Fruit fly (Drosophila melanogaster) whole organism, embryonic: ENCODE measurements around the gene CG13138.

Source experiments
- CG10209 ChIP-seq: fragments of 200-800 bp; sonication (Bioruptor generic); optimal IDR thresholded peaks from 3 replicates; lab custom pipeline; 2017; ENCODE audit warnings: missing biosample characterization, mild to moderate bottlenecking, missing genetic modification characterization, missing genetic modification reagents
- CG10654 ChIP-seq: fragments of 200-800 bp; sonication (Bioruptor generic); optimal IDR thresholded peaks from 2 replicates; lab custom pipeline; 2016; ENCODE audit warnings: missing biosample characterization, missing genetic modification characterization
- CG11085 ChIP-seq: fragments of 200-800 bp; sonication (Bioruptor generic); IDR thresholded peaks from 2 replicates; pipeline ENCODE4 v1.3.6; 2022; ENCODE audit warnings: missing biosample characterization, missing genetic modification characterization
- CG11696 ChIP-seq: fragments of 200-800 bp; sonication (Bioruptor generic); IDR thresholded peaks from 2 replicates; pipeline ENCODE4 v1.3.6; 2022; ENCODE audit warnings: missing biosample characterization, missing genetic modification characterization
- CG12942 ChIP-seq: fragments of 200-800 bp; sonication (Bioruptor generic); optimal IDR thresholded peaks from 3 replicates; lab custom pipeline; 2016; ENCODE audit warnings: missing biosample characterization, missing genetic modification characterization
- CG13296 ChIP-seq: fragments of 200-800 bp; sonication (Bioruptor generic); optimal IDR thresholded peaks from 3 replicates; lab custom pipeline; 2018; ENCODE audit warnings: missing biosample characterization, mild to moderate bottlenecking, missing genetic modification characterization
- CG15269 ChIP-seq: fragments of 200-800 bp; sonication (Bioruptor generic); optimal IDR thresholded peaks from 2 replicates; lab custom pipeline; 2018; ENCODE audit warnings: missing biosample characterization, mild to moderate bottlenecking, missing genetic modification characterization, moderate library complexity
- CG1529 ChIP-seq: fragments of 200-800 bp; sonication (Bioruptor generic); optimal IDR thresholded peaks from 3 replicates; lab custom pipeline; 2018; ENCODE audit warnings: missing biosample characterization, missing genetic modification characterization
- CG17186 ChIP-seq: fragments of 200-800 bp; sonication (Bioruptor generic); optimal IDR thresholded peaks from 3 replicates; lab custom pipeline; 2017; ENCODE audit warnings: missing biosample characterization, missing genetic modification reagents, missing genetic modification characterization
- CG18011 ChIP-seq: fragments of 200-800 bp; sonication (Bioruptor generic); optimal IDR thresholded peaks from 2 replicates; lab custom pipeline; 2017; ENCODE audit warnings: missing biosample characterization, missing genetic modification characterization, mild to moderate bottlenecking, moderate library complexity, missing genotype
- CG1832 ChIP-seq: fragments of 200-800 bp; sonication (Bioruptor generic); optimal IDR thresholded peaks from 2 replicates; lab custom pipeline; 2017; ENCODE audit warnings: missing biosample characterization, mild to moderate bottlenecking, missing genetic modification characterization, inconsistent platforms
- CG18619 ChIP-seq: fragments of 200-800 bp; sonication (Bioruptor generic); optimal IDR thresholded peaks from 3 replicates; lab custom pipeline; 2017; ENCODE audit warnings: missing biosample characterization, mild to moderate bottlenecking, missing genetic modification characterization
- CG2678 ChIP-seq: fragments of 200-800 bp; sonication (Bioruptor generic); optimal IDR thresholded peaks from 3 replicates; lab custom pipeline; 2019; ENCODE audit warnings: missing biosample characterization, mild to moderate bottlenecking, missing genetic modification characterization, moderate library complexity
- CG34224 ChIP-seq: fragments of 200-800 bp; sonication (Bioruptor generic); IDR thresholded peaks from 3 replicates; pipeline ENCODE4 v1.3.6; 2022; ENCODE audit warnings: missing biosample characterization, missing genetic modification characterization; ENCODE audit not compliant: partially characterized antibody
- CG34376 ChIP-seq: fragments of 200-800 bp; sonication (Bioruptor generic); optimal IDR thresholded peaks from 2 replicates; lab custom pipeline; 2018; ENCODE audit warnings: missing biosample characterization, mild to moderate bottlenecking, missing genetic modification characterization
- CG3838 ChIP-seq: fragments of 200-800 bp; sonication (Bioruptor generic); optimal IDR thresholded peaks from 3 replicates; lab custom pipeline; 2016; ENCODE audit warnings: missing biosample characterization, missing genetic modification characterization
- CG42726 ChIP-seq: fragments of 200-800 bp; sonication (Bioruptor generic); IDR thresholded peaks from 2 replicates; pipeline ENCODE4 v1.3.6; 2022; ENCODE audit warnings: missing biosample characterization, missing genetic modification characterization; ENCODE audit not compliant: partially characterized antibody
- CG4820 ChIP-seq: fragments of 200-800 bp; sonication (Bioruptor generic); optimal IDR thresholded peaks from 3 replicates; lab custom pipeline; 2016; ENCODE audit warnings: missing biosample characterization, missing genetic modification characterization
- CG6175 ChIP-seq: fragments of 200-800 bp; sonication (Bioruptor generic); IDR thresholded peaks from 3 replicates; pipeline ENCODE4 v1.3.6; 2022; ENCODE audit warnings: missing biosample characterization, missing genetic modification characterization
- CG6854 ChIP-seq: fragments of 200-800 bp; sonication (Bioruptor generic); optimal IDR thresholded peaks from 3 replicates; lab custom pipeline; 2017; ENCODE audit warnings: missing biosample characterization, mild to moderate bottlenecking, missing genetic modification characterization
- CG7372 ChIP-seq: fragments of 200-800 bp; sonication (Bioruptor generic); IDR thresholded peaks from 2 replicates; pipeline ENCODE4 v1.3.6; 2022; ENCODE audit warnings: missing biosample characterization, missing genetic modification characterization
- CG9215 ChIP-seq: fragments of 200-800 bp; sonication (Bioruptor generic); IDR thresholded peaks from 2 replicates; pipeline ENCODE4 v1.3.6; 2022; ENCODE audit warnings: missing biosample characterization, missing genetic modification characterization
- D ChIP-seq, 2 experiments: fragments of 200-800 bp in 1 of 2; fragments of >200 bp in 1 of 2; sonication (Bioruptor generic) in 1 of 2; optimal IDR thresholded peaks; 2 replicates in 1 of 2; 3 replicates in 1 of 2; lab custom pipeline; 2017; ENCODE audit warnings: mild to moderate bottlenecking in 1 of 2, missing biosample characterization in 1 of 2, missing genetic modification characterization in 1 of 2, missing genetic modification reagents in 1 of 2
- Dip3 ChIP-seq: fragments of 200-800 bp; sonication (Bioruptor generic); optimal IDR thresholded peaks from 3 replicates; lab custom pipeline; 2016; ENCODE audit warnings: missing biosample characterization, missing genetic modification characterization
- Ets97D ChIP-seq: fragments of 200-800 bp; sonication (Bioruptor generic); optimal IDR thresholded peaks from 3 replicates; lab custom pipeline; 2016; ENCODE audit warnings: missing biosample characterization, missing genetic modification characterization
- Fer3 ChIP-seq: fragments of 200-800 bp; sonication (Bioruptor generic); optimal IDR thresholded peaks from 2 replicates; lab custom pipeline; 2018; ENCODE audit warnings: missing biosample characterization, mild to moderate bottlenecking, missing genetic modification characterization, moderate library complexity
- Gsc ChIP-seq: fragments of 200-800 bp; sonication (Bioruptor generic); IDR thresholded peaks from 2 replicates; pipeline ENCODE4 v1.3.6; 2022; ENCODE audit warnings: missing biosample characterization, missing genetic modification characterization
- Hr51 ChIP-seq, 2 experiments: fragments of 200-800 bp; sonication (Bioruptor generic); optimal IDR thresholded peaks; 2 replicates in 1 of 2; 3 replicates in 1 of 2; lab custom pipeline; 2016 to 2018; ENCODE audit warnings: missing biosample characterization in 2 of 2, missing genetic modification characterization in 2 of 2, mild to moderate bottlenecking in 1 of 2, moderate library complexity in 1 of 2
- Oaz ChIP-seq: fragments of 200-800 bp; sonication (Bioruptor generic); IDR thresholded peaks from 2 replicates; pipeline ENCODE4 v1.3.6; 2022; ENCODE audit warnings: missing biosample characterization, missing genetic modification characterization
- Pdp1 ChIP-seq, 2 experiments: fragments of 200-800 bp; sonication (Bioruptor generic); optimal IDR thresholded peaks; 3 replicates each; lab custom pipeline; 2016; ENCODE audit warnings: missing biosample characterization in 2 of 2, missing genetic modification characterization in 2 of 2, mild to moderate bottlenecking in 1 of 2, moderate library complexity in 1 of 2
- Xbp1 ChIP-seq: fragments of 200-800 bp; sonication (Bioruptor generic); optimal IDR thresholded peaks from 3 replicates; lab custom pipeline; 2016; ENCODE audit warnings: missing biosample characterization, mild to moderate bottlenecking, missing genetic modification characterization
- YL-1 ChIP-seq: fragments of 200-800 bp; sonication (Bioruptor generic); optimal IDR thresholded peaks from 3 replicates; lab custom pipeline; 2017; ENCODE audit warnings: missing biosample characterization, mild to moderate bottlenecking, missing genetic modification characterization
- chm ChIP-seq: fragments of 200-800 bp; sonication (Bioruptor generic); IDR thresholded peaks from 2 replicates; pipeline ENCODE4 v1.3.6; 2022; ENCODE audit warnings: missing biosample characterization, missing genetic modification characterization
- crol ChIP-seq: fragments of 200-800 bp; sonication (Bioruptor generic); IDR thresholded peaks from 2 replicates; pipeline ENCODE4 v1.3.6; 2022; ENCODE audit warnings: missing biosample characterization, missing genetic modification characterization
- dan ChIP-seq: fragments of 200-800 bp; sonication (Bioruptor generic); IDR thresholded peaks from 2 replicates; pipeline ENCODE4 v1.3.6; 2022; ENCODE audit warnings: missing biosample characterization, missing genetic modification characterization
- dmrt99B ChIP-seq: fragments of 200-800 bp; sonication (Bioruptor generic); optimal IDR thresholded peaks from 2 replicates; lab custom pipeline; 2018; ENCODE audit warnings: missing biosample characterization, mild to moderate bottlenecking, missing genetic modification characterization, moderate library complexity
- gro ChIP-seq: fragments of 200-800 bp; sonication (Bioruptor generic); optimal IDR thresholded peaks from 2 replicates; lab custom pipeline; 2016; ENCODE audit warnings: missing biosample characterization, missing genetic modification characterization
- gsb-n ChIP-seq: fragments of 200-800 bp; sonication (Bioruptor generic); optimal IDR thresholded peaks from 3 replicates; lab custom pipeline; 2018; ENCODE audit warnings: missing biosample characterization, mild to moderate bottlenecking, missing genetic modification characterization
- ind ChIP-seq: fragments of 200-800 bp; sonication (Bioruptor generic); optimal IDR thresholded peaks from 3 replicates; lab custom pipeline; 2016; ENCODE audit warnings: missing biosample characterization, missing genetic modification characterization
- lab ChIP-seq: fragments of 200-800 bp; sonication (Bioruptor generic); optimal IDR thresholded peaks from 3 replicates; lab custom pipeline; 2017; ENCODE audit warnings: missing biosample characterization, missing genetic modification characterization, mild to moderate bottlenecking, moderate library complexity, missing genetic modification reagents
- lbe ChIP-seq: fragments of 200-800 bp; sonication (Bioruptor generic); optimal IDR thresholded peaks from 2 replicates; lab custom pipeline; 2016; ENCODE audit warnings: missing biosample characterization, mild to moderate bottlenecking, missing genetic modification characterization
- maf-S ChIP-seq: fragments of 200-800 bp; sonication (Bioruptor generic); optimal IDR thresholded peaks from 2 replicates; lab custom pipeline; 2016; ENCODE audit warnings: missing biosample characterization, missing genetic modification characterization
- nmo ChIP-seq: fragments of 200-800 bp; sonication (Bioruptor generic); optimal IDR thresholded peaks from 2 replicates; lab custom pipeline; 2018; ENCODE audit warnings: missing biosample characterization, mild to moderate bottlenecking, missing genetic modification characterization, moderate library complexity
- phol ChIP-seq: fragments of 200-800 bp; sonication (Bioruptor generic); optimal IDR thresholded peaks from 3 replicates; lab custom pipeline; 2018; ENCODE audit warnings: missing biosample characterization, mild to moderate bottlenecking, missing genetic modification characterization, moderate library complexity
- prd ChIP-seq, 3 experiments: fragments of >200 bp in 2 of 3; fragments of 200-800 bp in 1 of 3; sonication (Bioruptor generic) in 1 of 3; optimal IDR thresholded peaks in 2 of 3; IDR thresholded peaks in 1 of 3; 2 replicates in 2 of 3; 3 replicates in 1 of 3; pipeline versions ENCODE4 v1.3.6 to Lab custom; 2017 to 2022; ENCODE audit warnings: missing biosample characterization in 1 of 3, missing genetic modification characterization in 1 of 3
- row ChIP-seq: fragments of 200-800 bp; sonication (Bioruptor generic); IDR thresholded peaks from 3 replicates; pipeline ENCODE4 v1.3.6; 2022; ENCODE audit warnings: missing biosample characterization, missing genetic modification characterization
- sens ChIP-seq: fragments of 200-800 bp; sonication (Bioruptor generic); peaks from one replicate; lab custom pipeline; 2016; ENCODE audit warnings: missing biosample characterization, missing genetic modification characterization
- sr ChIP-seq: fragments of 200-800 bp; sonication (Bioruptor generic); IDR thresholded peaks from 3 replicates; pipeline ENCODE4 v1.3.6; 2022; ENCODE audit warnings: missing biosample characterization, missing genetic modification characterization
- stc ChIP-seq: fragments of 200-800 bp; sonication (Bioruptor generic); IDR thresholded peaks from 2 replicates; pipeline ENCODE4 v1.3.6; 2022; ENCODE audit warnings: missing biosample characterization, missing genetic modification characterization
- tin ChIP-seq: fragments of 200-800 bp; sonication (Bioruptor generic); optimal IDR thresholded peaks from 3 replicates; lab custom pipeline; 2016; ENCODE audit warnings: missing biosample characterization, missing genetic modification characterization

CG13138 gene

DNA sequence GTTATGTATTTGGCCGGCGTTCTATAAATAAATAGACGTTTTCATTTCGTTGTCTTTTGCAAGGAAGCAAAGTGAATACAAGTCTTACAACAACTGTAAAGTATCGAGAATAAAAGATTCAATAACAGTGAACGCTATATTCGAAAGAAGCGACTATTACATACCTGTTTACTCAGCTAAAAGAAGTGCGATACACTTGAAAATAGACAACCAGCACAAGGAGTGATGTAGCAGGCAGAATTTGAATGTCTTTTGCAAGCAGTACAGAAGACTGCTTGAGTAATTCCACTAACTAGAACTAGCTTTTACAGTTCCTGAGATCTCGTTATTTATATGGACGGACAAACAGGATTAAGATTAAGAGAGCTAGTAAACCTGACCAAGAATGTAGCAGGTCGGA, 3.5 kb downstream of the CG13138 start (continued):
- TF ChIP-seq phol (peak; percentile 9), gro (GFP tag; lab: Kevin White, UChicago) (no peak), Hr51 (GFP tag; optimal IDR thresholded peaks at IDR 0.05; lab: Kevin White, UChicago) (no peak), Xbp1 (GFP tag; lab: Kevin White, UChicago) (peak; percentile 1), D (optimal IDR thresholded peaks at IDR 0.05; lab: Kevin White, UChicago) (no peak), D (GFP tag; optimal IDR thresholded peaks at IDR 0.05; lab: Kevin White, UChicago) (no peak), CG6854 (GFP tag; lab: Kevin White, UChicago) (no peak), YL-1 (GFP tag; lab: Kevin White, UChicago) (peak; percentile 57), CG12942 (no peak), CG3838 (no peak), dmrt99B (tag; lab: Kevin White, UChicago) (no peak), CG13296 (GFP tag; lab: Kevin White, UChicago) (no peak), CG10654 (GFP tag; lab: Kevin White, UChicago) (no peak), CG17186 (GFP tag; lab: Kevin White, UChicago) (no peak), nmo (GFP tag; lab: Kevin White, UChicago) (peak; percentile 40), CG6175 (GFP tag; lab: Robert Waterston, UW) (no peak), CG11696 (GFP tag; lab: Robert Waterston, UW) (no peak), Gsc (GFP tag; lab: Robert Waterston, UW) (no peak), CG2678 (tag; lab: Kevin White, UChicago) (no peak), CG1832 (GFP tag; lab: Kevin White, UChicago) (no peak), gsb-n (tag; lab: Kevin White, UChicago) (no peak), CG11085 (no peak), ind (no peak), CG4820 (peak; percentile 5), CG15269 (no peak), Pdp1 (GFP tag; optimal IDR thresholded peaks at IDR 0.05; lab: Kevin White, UChicago) (peak in 1 of 2 experiments; percentile 78), CG7372 (GFP tag; lab: Robert Waterston, UW) (no peak), prd (optimal IDR thresholded peaks at IDR 0.05; lab: Kevin White, UChicago) (no peak), prd (GFP tag; IDR thresholded peaks at IDR 0.05; lab: Robert Waterston, UW) (no peak; the same call in 2 of the 3 replicates), CG34224 (GFP tag; lab: Robert Waterston, UW) (peak; percentile 57; the same call in 1 of the 3 replicates), stc (no peak), lbe (GFP tag; lab: Kevin White, UChicago) (no peak), CG18011 (GFP tag; lab: Kevin White, UChicago) (peak; percentile 97), row (GFP tag; lab: Robert Waterston, UW) (peak; percentile 38; the same call in 1 of the 3 replicates), CG42726 (GFP tag; lab: Robert Waterston, UW) (no peak), maf-S (GFP tag; lab: Kevin White, UChicago) (no peak), Fer3 (no peak), CG1529 (GFP tag; lab: Kevin White, UChicago) (no peak), Ets97D (GFP tag; lab: Kevin White, UChicago) (peak; percentile 49), CG34376 (no peak), CG10209 (no peak), Dip3 (GFP tag; lab: Kevin White, UChicago) (no peak), lab (no peak), dan (no peak), crol (GFP tag; lab: Robert Waterston, UW) (no peak), sens (GFP tag; lab: Kevin White, UChicago) (no peak), tin (GFP tag; lab: Kevin White, UChicago) (no peak), Oaz (no peak), CG9215 (no peak), CG18619 (GFP tag; lab: Kevin White, UChicago) (no peak), sr (GFP tag; lab: Robert Waterston, UW) (no peak), chm (GFP tag; lab: Robert Waterston, UW) (no peak)
